Fruit fly (Drosophila melanogaster) whole organism, prepupa: ENCODE measurements around the gene Clic.
A peak's percentile ranks its signal among the peaks of the same experiment; 100 is the strongest.

Source experiments
- Blimp-1 ChIP-seq: fragments of 200-800 bp; sonication (Bioruptor generic); optimal IDR thresholded peaks from 3 replicates; lab custom pipeline; 2017; ENCODE audit warnings: missing biosample characterization, missing genetic modification characterization, mild to moderate bottlenecking, moderate library complexity, missing genetic modification reagents
- CG10631 ChIP-seq: fragments of 200-800 bp; sonication (Bioruptor generic); optimal IDR thresholded peaks from 2 replicates; lab custom pipeline; 2016; ENCODE audit warnings: missing biosample characterization, missing genetic modification characterization
- CG11294 ChIP-seq: fragments of 200-800 bp; sonication (Bioruptor generic); IDR thresholded peaks from 2 replicates; pipeline ENCODE4 v1.3.6; 2022; ENCODE audit warnings: missing biosample characterization, missing genetic modification characterization
- CG11902 ChIP-seq: fragments of 200-800 bp; sonication (Bioruptor generic); optimal IDR thresholded peaks from 3 replicates; lab custom pipeline; 2016; ENCODE audit warnings: missing biosample characterization, missing genetic modification characterization
- CG15336 ChIP-seq: fragments of 200-800 bp; sonication (Bioruptor generic); IDR thresholded peaks from 2 replicates; pipeline ENCODE4 v1.3.6; 2022; ENCODE audit warnings: missing biosample characterization, missing genetic modification characterization
- CG1621 ChIP-seq: fragments of 200-800 bp; sonication (Bioruptor generic); optimal IDR thresholded peaks from 3 replicates; lab custom pipeline; 2018; ENCODE audit warnings: missing biosample characterization, mild to moderate bottlenecking, missing genetic modification characterization
- CG16779 ChIP-seq: fragments of 200-800 bp; sonication (Bioruptor generic); optimal IDR thresholded peaks from 3 replicates; lab custom pipeline; 2017; ENCODE audit warnings: missing biosample characterization, mild to moderate bottlenecking, missing genetic modification characterization
- CG31627 ChIP-seq: fragments of 200-800 bp; sonication (Bioruptor generic); optimal IDR thresholded peaks from 3 replicates; lab custom pipeline; 2016; ENCODE audit warnings: missing biosample characterization, missing genetic modification characterization
- CG32006 ChIP-seq: fragments of 200-800 bp; sonication (Bioruptor generic); optimal IDR thresholded peaks from 3 replicates; lab custom pipeline; 2017; ENCODE audit warnings: missing biosample characterization, mild to moderate bottlenecking, missing genetic modification characterization
- CG34406 ChIP-seq: fragments of 200-800 bp; sonication (Bioruptor generic); optimal IDR thresholded peaks from 3 replicates; lab custom pipeline; 2016; ENCODE audit warnings: missing biosample characterization, missing genetic modification characterization
- CG4318 ChIP-seq: fragments of 200-800 bp; sonication (Bioruptor generic); optimal IDR thresholded peaks from 3 replicates; lab custom pipeline; 2017; ENCODE audit warnings: missing biosample characterization, mild to moderate bottlenecking, missing genetic modification characterization
- CG6163 ChIP-seq: fragments of 200-800 bp; sonication (Bioruptor generic); IDR thresholded peaks from 3 replicates; pipeline ENCODE4 v1.3.6; 2022; ENCODE audit warnings: missing biosample characterization, missing genetic modification characterization
- CG6276 ChIP-seq: fragments of 200-800 bp; sonication (Bioruptor generic); optimal IDR thresholded peaks from 2 replicates; lab custom pipeline; 2017; ENCODE audit warnings: missing biosample characterization, mild to moderate bottlenecking, missing genetic modification characterization
- CG6854 ChIP-seq: fragments of 200-800 bp; sonication (Bioruptor generic); optimal IDR thresholded peaks from 2 replicates; lab custom pipeline; 2017; ENCODE audit warnings: missing biosample characterization, mild to moderate bottlenecking, missing genetic modification characterization
- CG8319 ChIP-seq: fragments of 200-800 bp; sonication (Bioruptor generic); optimal IDR thresholded peaks from 3 replicates; lab custom pipeline; 2016; ENCODE audit warnings: missing biosample characterization, missing genetic modification characterization
- CG9139 ChIP-seq: fragments of 200-800 bp; sonication (Bioruptor generic); optimal IDR thresholded peaks from 3 replicates; lab custom pipeline; 2017; ENCODE audit warnings: missing biosample characterization, mild to moderate bottlenecking, missing genetic modification characterization
- Eip75B ChIP-seq: fragments of 200-800 bp; sonication (Bioruptor generic); optimal IDR thresholded peaks from 3 replicates; lab custom pipeline; 2016; ENCODE audit warnings: missing biosample characterization, missing genetic modification characterization
- Ets21C ChIP-seq: fragments of 200-800 bp; sonication (Bioruptor generic); optimal IDR thresholded peaks from 3 replicates; lab custom pipeline; 2016; ENCODE audit warnings: missing biosample characterization, missing genetic modification characterization
- Ets96B ChIP-seq: fragments of 200-800 bp; optimal IDR thresholded peaks from 2 replicates; lab custom pipeline; 2019; ENCODE audit warnings: missing biosample characterization, mild to moderate bottlenecking, missing genetic modification characterization, moderate library complexity
- Gug ChIP-seq: fragments of 200-800 bp; sonication (Bioruptor generic); IDR thresholded peaks from 2 replicates; pipeline ENCODE4 v1.3.6; 2022; ENCODE audit warnings: missing biosample characterization, missing genetic modification characterization
- Hr38 ChIP-seq: sonication (Bioruptor generic); optimal IDR thresholded peaks from 2 replicates; lab custom pipeline; 2016; ENCODE audit warnings: missing biosample characterization, missing genetic modification characterization
- OdsH ChIP-seq: fragments of 200-800 bp; sonication (Bioruptor generic); optimal IDR thresholded peaks from 3 replicates; lab custom pipeline; 2016; ENCODE audit warnings: missing biosample characterization, missing genetic modification characterization
- Sox102F ChIP-seq: fragments of 200-800 bp; sonication (Bioruptor generic); optimal IDR thresholded peaks from 2 replicates; lab custom pipeline; 2016; ENCODE audit warnings: missing biosample characterization, mild to moderate bottlenecking, missing genetic modification characterization
- Sox14 ChIP-seq: fragments of 200-800 bp; sonication (Bioruptor generic); optimal IDR thresholded peaks from 3 replicates; lab custom pipeline; 2016; ENCODE audit warnings: missing biosample characterization, missing genetic modification characterization
- Sox15 ChIP-seq: fragments of 200-800 bp; sonication (Bioruptor generic); optimal IDR thresholded peaks from 3 replicates; lab custom pipeline; 2016; ENCODE audit warnings: missing biosample characterization, missing genetic modification characterization
- achi ChIP-seq: fragments of 200-800 bp; sonication (Bioruptor generic); optimal IDR thresholded peaks from 3 replicates; lab custom pipeline; 2016; ENCODE audit warnings: missing biosample characterization, missing genetic modification characterization
- acj6 ChIP-seq: fragments of 200-800 bp; sonication (Bioruptor generic); optimal IDR thresholded peaks from 3 replicates; lab custom pipeline; 2016; ENCODE audit warnings: missing biosample characterization, missing genetic modification characterization
- cyc ChIP-seq: fragments of 200-800 bp; sonication (Bioruptor generic); optimal IDR thresholded peaks from 3 replicates; lab custom pipeline; 2016; ENCODE audit warnings: missing biosample characterization, missing genetic modification characterization
- dac ChIP-seq: fragments of 200-800 bp; sonication (Bioruptor generic); optimal IDR thresholded peaks from 2 replicates; lab custom pipeline; 2017; ENCODE audit warnings: missing biosample characterization, mild to moderate bottlenecking, missing genetic modification characterization
- eg ChIP-seq: fragments of 200-800 bp; sonication (Bioruptor generic); IDR thresholded peaks from 3 replicates; pipeline ENCODE4 v1.3.6; 2022; ENCODE audit warnings: missing biosample characterization, missing genetic modification characterization
- esn ChIP-seq: fragments of 200-800 bp; sonication (Bioruptor generic); optimal IDR thresholded peaks from 2 replicates; lab custom pipeline; 2016; ENCODE audit warnings: missing biosample characterization, mild to moderate bottlenecking, missing genetic modification characterization, moderate library complexity
- fd59A ChIP-seq: fragments of 200-800 bp; sonication (Bioruptor generic); optimal IDR thresholded peaks from 2 replicates; lab custom pipeline; 2017; ENCODE audit warnings: missing biosample characterization, mild to moderate bottlenecking, missing genetic modification characterization, missing genetic modification reagents
- fkh ChIP-seq: fragments of 200-800 bp; sonication (Bioruptor generic); optimal IDR thresholded peaks from 3 replicates; lab custom pipeline; 2017; ENCODE audit warnings: missing biosample characterization, mild to moderate bottlenecking, missing genetic modification characterization, moderate library complexity
- lz ChIP-seq: fragments of 200-800 bp; sonication (Bioruptor generic); optimal IDR thresholded peaks from 3 replicates; lab custom pipeline; 2016; ENCODE audit warnings: missing biosample characterization, missing genetic modification characterization
- pdm3 ChIP-seq: fragments of 200-800 bp; sonication (Bioruptor generic); optimal IDR thresholded peaks from 3 replicates; lab custom pipeline; 2016; ENCODE audit warnings: missing biosample characterization, missing genetic modification characterization
- salr ChIP-seq, 2 experiments: fragments of 200-800 bp; sonication (Bioruptor generic); optimal IDR thresholded peaks; 3 replicates each; lab custom pipeline; 2016 to 2018; ENCODE audit warnings: missing biosample characterization in 2 of 2, missing genetic modification characterization in 2 of 2, mild to moderate bottlenecking in 1 of 2
- spab ChIP-seq: fragments of 200-800 bp; sonication (Bioruptor generic); optimal IDR thresholded peaks from 2 replicates; lab custom pipeline; 2017; ENCODE audit warnings: missing biosample characterization, mild to moderate bottlenecking, missing genetic modification characterization, missing genetic modification reagents
- ss ChIP-seq, 2 experiments: fragments of 200-800 bp; sonication (Bioruptor generic); optimal IDR thresholded peaks; 2 replicates in 1 of 2; 3 replicates in 1 of 2; lab custom pipeline; 2017 to 2018; ENCODE audit warnings: mild to moderate bottlenecking in 2 of 2, missing biosample characterization in 2 of 2, missing genetic modification characterization in 2 of 2, moderate library complexity in 1 of 2
- svp ChIP-seq: fragments of 200-800 bp; sonication (Bioruptor generic); peaks from one replicate; lab custom pipeline; 2016; ENCODE audit warnings: missing biosample characterization, missing genetic modification characterization
- topi ChIP-seq: fragments of 200-800 bp; sonication (Bioruptor generic); optimal IDR thresholded peaks from 3 replicates; lab custom pipeline; 2016; ENCODE audit warnings: missing biosample characterization, missing genetic modification characterization
- vri ChIP-seq: fragments of 200-800 bp; sonication (Bioruptor generic); optimal IDR thresholded peaks from 3 replicates; lab custom pipeline; 2016; ENCODE audit warnings: missing biosample characterization, mild to moderate bottlenecking, missing genetic modification characterization

The Clic gene

DNA sequence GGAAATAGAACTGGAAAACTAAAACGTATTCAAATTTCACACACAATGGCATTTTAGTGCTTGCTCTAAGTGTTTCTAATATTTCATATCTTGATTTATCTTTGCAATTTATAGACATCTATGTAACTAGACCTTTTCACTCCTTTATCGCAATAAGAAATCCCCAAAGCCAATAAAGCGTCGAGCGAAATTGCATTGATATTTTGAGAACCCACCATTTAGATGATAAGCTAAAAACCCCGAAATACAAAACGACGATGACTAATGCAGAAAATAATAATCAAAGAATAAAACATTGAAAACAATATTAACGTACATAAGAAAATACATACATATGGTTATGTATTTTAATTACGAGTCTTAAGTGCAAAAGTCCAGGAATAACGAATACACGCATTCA, 43.5 kb downstream of the Clic start:
- TF ChIP-seq CG6163, result no peak
- TF ChIP-seq CG6854, result no peak
- no peak for TF ChIP-seq Hr38 (GFP tag; lab: Kevin White, UChicago)
- no peak for TF ChIP-seq OdsH (GFP tag; lab: Kevin White, UChicago)
- no peak for TF ChIP-seq eg (GFP tag; lab: Robert Waterston, UW)
- no peak for TF ChIP-seq esn (GFP tag; lab: Kevin White, UChicago)
- TF ChIP-seq Sox15, result no peak
- no peak for TF ChIP-seq CG34406 (GFP tag; lab: Kevin White, UChicago)
- no peak for TF ChIP-seq ss (GFP tag; optimal IDR thresholded peaks at IDR 0.05; lab: Kevin White, UChicago)
- TF ChIP-seq Gug (GFP tag; lab: Robert Waterston, UW), result no peak
- TF ChIP-seq pdm3, result no peak
- no peak for TF ChIP-seq Ets21C

DNA sequence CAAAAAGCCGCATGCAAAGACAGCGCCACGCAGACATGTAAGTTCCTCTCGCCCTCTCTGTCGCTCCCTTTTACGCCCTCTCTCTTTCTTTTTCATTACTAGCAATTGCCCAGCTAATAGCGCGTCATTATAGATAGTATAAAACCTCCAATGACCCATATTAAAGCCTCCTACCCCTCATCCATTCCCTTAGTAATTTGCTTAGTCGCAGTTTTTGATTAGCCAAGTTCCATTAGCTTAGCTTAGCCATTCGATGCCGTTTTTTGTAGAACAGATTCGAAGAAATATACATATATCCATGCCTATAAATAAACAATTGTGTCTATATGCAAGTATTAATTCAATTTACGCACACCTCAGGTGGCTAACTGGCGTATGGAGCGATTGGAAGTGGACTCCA, 51.3 kb downstream of the Clic start:
- TF ChIP-seq pdm3, result no peak
- TF ChIP-seq CG1621 (tag; lab: Kevin White, UChicago), result no peak
- TF ChIP-seq Ets96B (tag; lab: Kevin White, UChicago), result no peak
- TF ChIP-seq fkh (GFP tag; lab: Kevin White, UChicago), result no peak
- no peak for TF ChIP-seq lz (GFP tag; lab: Kevin White, UChicago)
- TF ChIP-seq CG6163, result no peak
- TF ChIP-seq fd59A (GFP tag; lab: Kevin White, UChicago), result no peak
- no peak for TF ChIP-seq Eip75B (GFP tag; lab: Kevin White, UChicago)
- TF ChIP-seq CG15336 (GFP tag; lab: Robert Waterston, UW), result no peak
- no peak for TF ChIP-seq CG32006 (GFP tag; lab: Kevin White, UChicago)
- no peak for TF ChIP-seq CG4318 (GFP tag; lab: Kevin White, UChicago)

DNA sequence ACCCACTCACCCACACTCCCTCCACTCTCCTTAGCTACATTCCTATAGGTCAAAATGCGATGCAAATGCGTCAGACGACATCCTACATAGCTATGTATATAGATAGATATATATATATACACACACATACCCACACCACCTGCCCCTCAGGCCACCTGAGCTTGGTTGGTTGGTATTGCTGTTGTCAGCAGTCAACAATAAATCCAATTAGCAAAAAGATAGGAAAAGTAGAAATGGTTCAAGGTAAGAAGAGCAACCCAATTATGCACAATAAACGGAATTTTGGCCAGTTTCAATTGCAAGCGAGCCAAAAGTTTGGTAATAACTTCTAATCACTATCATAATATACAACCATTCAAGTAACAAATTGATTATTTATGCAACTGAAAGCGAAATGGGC, 55.6 kb downstream of the Clic start:
- TF ChIP-seq CG11902 (GFP tag; lab: Kevin White, UChicago) (no peak), svp (GFP tag; lab: Kevin White, UChicago) (peak; percentile 39)

DNA sequence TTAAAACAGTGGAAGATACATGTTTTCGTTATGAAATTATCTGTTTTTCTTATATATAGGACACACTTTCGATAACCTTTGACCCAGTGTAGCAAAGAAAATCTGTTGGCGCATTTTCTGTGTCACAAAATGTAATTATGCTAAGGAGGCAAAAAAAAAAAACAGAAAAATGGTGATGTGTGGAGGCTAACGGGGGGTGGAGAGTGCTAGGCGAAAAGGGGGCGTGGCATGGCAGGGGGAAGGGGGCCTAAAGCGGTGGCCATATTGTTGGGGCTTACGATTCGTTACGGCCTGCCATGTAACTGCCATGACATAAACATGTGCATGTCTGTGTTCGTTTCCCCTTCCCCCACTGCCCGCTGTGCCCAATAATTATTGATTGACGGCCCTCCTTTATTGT, 56.9 kb downstream of the Clic start:
- TF ChIP-seq dac, result no peak
- no peak for TF ChIP-seq CG4318 (GFP tag; lab: Kevin White, UChicago)
- no peak for TF ChIP-seq Ets21C
- TF ChIP-seq ss (GFP tag; optimal IDR thresholded peaks at IDR 0.05; lab: Kevin White, UChicago), result no peak
- TF ChIP-seq svp (GFP tag; lab: Kevin White, UChicago), result peak; percentile 44

DNA sequence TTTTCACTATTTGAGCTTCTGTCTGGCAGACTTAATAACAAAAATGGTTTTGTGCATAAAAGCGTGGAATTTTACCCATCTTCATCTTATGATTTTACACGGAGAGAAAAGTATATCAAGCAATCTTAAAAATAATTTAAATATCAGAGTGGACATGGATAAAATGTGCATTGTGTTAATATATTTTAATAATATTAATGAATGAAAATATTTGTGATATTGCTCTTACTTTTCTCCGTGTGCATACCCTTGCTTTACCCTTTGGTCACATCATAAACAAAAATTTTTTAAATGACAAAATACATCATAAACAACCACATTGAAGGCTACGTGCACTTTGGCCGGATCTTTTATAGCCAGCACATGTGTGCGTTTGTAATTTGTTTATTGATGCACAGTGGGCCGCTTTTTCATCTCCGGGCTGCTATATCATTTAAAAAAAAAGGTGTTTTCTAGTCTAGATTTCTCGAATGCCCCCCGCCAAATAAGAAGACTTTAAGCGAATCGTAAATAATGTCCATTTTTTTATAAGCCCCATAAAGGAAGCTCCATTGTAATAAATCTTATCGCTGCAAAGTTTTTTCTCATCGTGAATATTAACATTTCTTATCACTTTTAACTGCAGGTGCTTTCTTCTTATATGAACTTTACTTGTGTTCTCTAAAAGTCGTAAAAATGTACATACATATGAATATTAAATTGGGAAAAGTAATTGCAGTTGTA, 57.5 kb downstream of the Clic start:
- TF ChIP-seq achi (GFP tag; lab: Kevin White, UChicago), result peak; percentile 47
- TF ChIP-seq CG11294 (GFP tag; lab: Robert Waterston, UW), result no peak
- peak; percentile 64 for TF ChIP-seq Sox102F (GFP tag; lab: Kevin White, UChicago)
- peak; percentile 31 for TF ChIP-seq CG10631
- TF ChIP-seq Ets21C, result no peak
- TF ChIP-seq spab (GFP tag; lab: Kevin White, UChicago), result peak; percentile 21
- TF ChIP-seq vri (GFP tag; lab: Kevin White, UChicago), result peak; percentile 61
- no peak for TF ChIP-seq dac
- 0 out of 2 replicates have a peak, but pooled peaks have one; percentile 11 for TF ChIP-seq Gug (GFP tag; lab: Robert Waterston, UW)
- TF ChIP-seq salr (GFP tag; optimal IDR thresholded peaks at IDR 0.05; lab: Kevin White, UChicago), result peak in 1 of 2 experiments; percentile 50
- TF ChIP-seq OdsH (GFP tag; lab: Kevin White, UChicago), result peak; percentile 60
- TF ChIP-seq CG9139 (GFP tag; lab: Kevin White, UChicago), result no peak
- no peak for TF ChIP-seq Sox15
- no peak for TF ChIP-seq fd59A (GFP tag; lab: Kevin White, UChicago)
- TF ChIP-seq Hr38 (GFP tag; lab: Kevin White, UChicago), result no peak
- TF ChIP-seq CG16779 (tag; lab: Kevin White, UChicago), result no peak
- peak; percentile 47 for TF ChIP-seq CG6276
- TF ChIP-seq acj6 (GFP tag; lab: Kevin White, UChicago), result peak; percentile 55
- TF ChIP-seq topi (GFP tag; lab: Kevin White, UChicago), result no peak
- TF ChIP-seq CG15336 (GFP tag; lab: Robert Waterston, UW), result peak; percentile 75
- peak; percentile 30 for TF ChIP-seq Sox14
- peak; percentile 7 for TF ChIP-seq CG31627 (GFP tag; lab: Kevin White, UChicago)
- peak; percentile 49; the same call in 2 of the 3 replicates for TF ChIP-seq eg (GFP tag; lab: Robert Waterston, UW)
- no peak for TF ChIP-seq CG6854
- TF ChIP-seq cyc, result no peak
- TF ChIP-seq CG8319 (GFP tag; lab: Kevin White, UChicago), result no peak
- no peak for TF ChIP-seq lz (GFP tag; lab: Kevin White, UChicago)
- TF ChIP-seq Blimp-1 (GFP tag; lab: Kevin White, UChicago), result no peak
